Worm (Caenorhabditis elegans): ENCODE results near the gene F58B4.7.

F58B4.7 gene

ce11 chrV:10923229-10923628 lies at the start of gene F58B4.7:
TSS of gene F58B4.7 (minus strand) at chrV:10923329.
- TF ChIP-seq ccch-3 (GFP tag; optimal IDR thresholded peaks at IDR 0.05) (no peak), tbp1 (GFP tag; optimal IDR thresholded peaks at IDR 0.05) (no peak), cebp-2 (GFP tag; IDR thresholded peaks at IDR 0.05) (no peak), nfya-2 (GFP tag; IDR thresholded peaks at IDR 0.05) (no peak), nhr-120 (GFP tag; IDR thresholded peaks at IDR 0.05) (no peak), nhr-90 (tag; optimal IDR thresholded peaks at IDR 0.05) (no peak), ztf-26 (tag; optimal IDR thresholded peaks at IDR 0.05) (no peak), ceh-58 (GFP tag; IDR thresholded peaks at IDR 0.05) (no peak), lir-1 (GFP tag; conservative IDR thresholded peaks at IDR 0.05) (no peak), snpc-1.3 (tag; optimal IDR thresholded peaks at IDR 0.05; ENCODE audit: insufficient read depth) (no peak), F39B2.1 (GFP tag; IDR thresholded peaks at IDR 0.05) (no peak), F52B5.7 (tag; optimal IDR thresholded peaks at IDR 0.05) (no peak), Y79H2A.3 (GFP tag; conservative IDR thresholded peaks at IDR 0.05) (no peak), ama-1 (optimal IDR thresholded peaks at IDR 0.05) (no peak), ama-1 (GFP tag; optimal IDR thresholded peaks at IDR 0.05) (no peak), lin-26 (GFP tag; IDR thresholded peaks at IDR 0.05) (no peak), lsy-27 (tag; optimal IDR thresholded peaks at IDR 0.05; ENCODE audit: borderline replicate concordance, insufficient read depth) (no peak)

- no peak for TF ChIP-seq Y56A3A.18 (GFP tag; IDR thresholded peaks at IDR 0.05)
- no peak for TF ChIP-seq nhr-179 (tag; optimal IDR thresholded peaks at IDR 0.05)
- TF ChIP-seq B0035.1 (tag; optimal IDR thresholded peaks at IDR 0.05), result no peak
- no peak for TF ChIP-seq rpc-1 (optimal IDR thresholded peaks at IDR 0.05)
- no peak for TF ChIP-seq rpc-1 (tag; optimal IDR thresholded peaks at IDR 0.05)
- TF ChIP-seq mcd-1 (GFP tag; IDR thresholded peaks at IDR 0.05), result no peak
- no peak for TF ChIP-seq F57A8.1 (GFP tag; optimal IDR thresholded peaks at IDR 0.05)
- TF ChIP-seq D2030.7 (GFP tag; IDR thresholded peaks at IDR 0.05), result no peak
- no peak for TF ChIP-seq snpc-3.4 (tag; optimal IDR thresholded peaks at IDR 0.05)
- no peak for TF ChIP-seq lsy-27 (tag; optimal IDR thresholded peaks at IDR 0.05; ENCODE audit: borderline replicate concordance, insufficient read depth)
- TF ChIP-seq nhr-27 (tag; optimal IDR thresholded peaks at IDR 0.05), result no peak
- no peak for TF ChIP-seq bed-2 (GFP tag; IDR thresholded peaks at IDR 0.05)
Observed at ce11 chrV:10970930-10971329, 47.8 kb upstream of the F58B4.7 start.

ce11 chrV:10970070-10970469 lies 46.9 kb upstream of the F58B4.7 start, which contains the start of gene F17C11.22:
TSS of gene F17C11.22 (minus strand) at chrV:10970170.
- TF ChIP-seq D2030.7 (GFP tag; IDR thresholded peaks at IDR 0.05) (no peak), zim-3 (tag; optimal IDR thresholded peaks at IDR 0.05) (no peak), ceh-79 (tag; optimal IDR thresholded peaks at IDR 0.05) (no peak), hlh-26 (GFP tag; conservative IDR thresholded peaks at IDR 0.05) (no peak), C06A6.2 (GFP tag; conservative IDR thresholded peaks at IDR 0.05) (no peak), ztf-28 (GFP tag; IDR thresholded peaks at IDR 0.05) (no peak), let-607 (tag; optimal IDR thresholded peaks at IDR 0.05) (no peak), egl-18 (GFP tag; IDR thresholded peaks at IDR 0.05) (no peak)

ce11 chrV:10967594-10968273 lies 44.6 kb upstream of the F58B4.7 start:
- TF ChIP-seq F10E7.11 (tag; optimal IDR thresholded peaks at IDR 0.05), result no peak
- no peak for TF ChIP-seq lsy-27 (tag; optimal IDR thresholded peaks at IDR 0.05; ENCODE audit: borderline replicate concordance, insufficient read depth)
- TF ChIP-seq ceh-58 (GFP tag; IDR thresholded peaks at IDR 0.05), result no peak
- TF ChIP-seq ztf-6 (GFP tag; IDR thresholded peaks at IDR 0.05), result no peak
- TF ChIP-seq hsf-1 (GFP tag; IDR thresholded peaks at IDR 0.05), result no peak
- TF ChIP-seq F52B5.7 (tag; optimal IDR thresholded peaks at IDR 0.05), result no peak
- peak; percentile 24 for TF ChIP-seq attf-5 (GFP tag; optimal IDR thresholded peaks at IDR 0.05)
- no peak for TF ChIP-seq gei-17 (GFP tag; optimal IDR thresholded peaks at IDR 0.05)
- TF ChIP-seq Y95B8A.8 (GFP tag; IDR thresholded peaks at IDR 0.05), result peak; percentile 37; the same call in 1 of the 2 replicates
- TF ChIP-seq mel-28 (tag; optimal IDR thresholded peaks at IDR 0.05; ENCODE audit: borderline replicate concordance), result no peak
- TF ChIP-seq ztf-3 (GFP tag; optimal IDR thresholded peaks at IDR 0.05), result no peak
- TF ChIP-seq mes-4 (tag; optimal IDR thresholded peaks at IDR 0.05), result no peak
- no peak for TF ChIP-seq T26A5.8 (tag; optimal IDR thresholded peaks at IDR 0.05)
- TF ChIP-seq ceh-91 (GFP tag; IDR thresholded peaks at IDR 0.05), result no peak

All from whole organism, young adult.